Fruit fly (Drosophila melanogaster): Measurements from ENCODE around the gene CG31809.

Gene CG31809

DNA sequence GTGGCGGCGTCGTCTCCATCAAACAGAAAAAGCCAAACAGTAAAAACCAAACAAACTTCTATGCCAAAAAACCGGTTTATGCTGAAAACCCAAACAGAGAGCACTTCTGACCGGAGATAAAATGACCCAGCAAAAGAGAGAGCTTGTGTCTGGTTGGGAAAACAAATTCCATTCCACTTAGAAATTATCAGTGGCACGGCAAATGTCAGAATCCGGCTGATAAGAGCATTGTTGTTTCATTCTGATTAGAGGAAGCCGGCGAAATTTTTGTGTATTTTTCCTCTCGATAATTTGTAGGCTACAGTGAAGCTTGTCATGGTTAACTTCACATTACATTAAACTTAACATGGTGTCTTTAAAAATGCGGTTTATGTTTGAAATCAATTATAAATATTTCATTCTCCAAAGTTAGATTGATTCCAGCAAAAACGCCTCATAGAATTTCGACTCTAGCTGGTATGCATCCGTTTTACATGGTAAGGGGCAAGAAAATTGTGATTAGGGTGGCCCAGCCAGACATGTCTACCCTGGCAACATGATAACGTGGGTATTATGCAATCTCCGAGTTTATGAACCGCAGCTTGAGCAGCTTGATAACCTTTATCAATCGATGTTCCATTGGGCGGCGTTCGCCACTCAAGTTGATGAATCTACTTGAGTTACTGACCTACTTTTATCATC lies 41.0 kb downstream of the CG31809 start:
- TF ChIP-seq bab1 (GFP tag; optimal IDR thresholded peaks at IDR 0.05) = no peak
- no peak for TF ChIP-seq Mnt (GFP tag; optimal IDR thresholded peaks at IDR 0.05)
- TF ChIP-seq CG7101 (tag; optimal IDR thresholded peaks at IDR 0.05) = no peak
- no peak for TF ChIP-seq CG14711 (tag; optimal IDR thresholded peaks at IDR 0.05)
- TF ChIP-seq tj (GFP tag; optimal IDR thresholded peaks at IDR 0.05) = no peak
- no peak for TF ChIP-seq CG5204 (GFP tag; optimal IDR thresholded peaks at IDR 0.05)
- TF ChIP-seq CG11617 (GFP tag; optimal IDR thresholded peaks at IDR 0.05) = no peak
- no peak for TF ChIP-seq pad (GFP tag; optimal IDR thresholded peaks at IDR 0.05)
- no peak for TF ChIP-seq CG7045 (GFP tag; optimal IDR thresholded peaks at IDR 0.05)
- TF ChIP-seq Hr96 (GFP tag; optimal IDR thresholded peaks at IDR 0.05) = no peak
- no peak for TF ChIP-seq ovo (GFP tag; optimal IDR thresholded peaks at IDR 0.05)
- no peak for TF ChIP-seq CG1620 (GFP tag; optimal IDR thresholded peaks at IDR 0.05)
- TF ChIP-seq kay (GFP tag; ENCODE audit: borderline replicate concordance) = no peak
- TF ChIP-seq CG12768 (GFP tag; optimal IDR thresholded peaks at IDR 0.05) = no peak
- no peak for TF ChIP-seq toe (GFP tag; optimal IDR thresholded peaks at IDR 0.05)
- no peak for TF ChIP-seq CG33017 (tag; optimal IDR thresholded peaks at IDR 0.05)
- no peak for TF ChIP-seq Clk (GFP tag; optimal IDR thresholded peaks at IDR 0.05)
- TF ChIP-seq Crg-1 (GFP tag; optimal IDR thresholded peaks at IDR 0.05) = no peak

DNA sequence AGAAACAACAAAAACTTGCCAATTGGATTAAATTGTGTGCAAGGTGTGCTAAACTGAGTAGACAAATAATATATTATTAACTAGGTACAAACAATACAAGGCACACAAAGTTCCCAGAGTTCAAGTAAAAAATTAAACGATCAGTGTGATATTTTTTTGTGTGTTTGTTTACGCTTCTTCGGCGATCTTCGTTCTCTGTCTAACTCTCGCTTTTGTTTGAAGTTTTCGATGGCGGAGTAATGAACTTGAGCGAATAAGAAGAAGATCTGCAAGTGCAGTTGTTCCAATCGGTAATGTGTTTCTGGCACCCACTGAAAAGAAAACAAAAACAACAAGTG lies 41.8 kb downstream of the CG31809 start:
- TF ChIP-seq cnc (optimal IDR thresholded peaks at IDR 0.05) (no peak), tj (GFP tag; optimal IDR thresholded peaks at IDR 0.05) (peak; percentile 31)

DNA sequence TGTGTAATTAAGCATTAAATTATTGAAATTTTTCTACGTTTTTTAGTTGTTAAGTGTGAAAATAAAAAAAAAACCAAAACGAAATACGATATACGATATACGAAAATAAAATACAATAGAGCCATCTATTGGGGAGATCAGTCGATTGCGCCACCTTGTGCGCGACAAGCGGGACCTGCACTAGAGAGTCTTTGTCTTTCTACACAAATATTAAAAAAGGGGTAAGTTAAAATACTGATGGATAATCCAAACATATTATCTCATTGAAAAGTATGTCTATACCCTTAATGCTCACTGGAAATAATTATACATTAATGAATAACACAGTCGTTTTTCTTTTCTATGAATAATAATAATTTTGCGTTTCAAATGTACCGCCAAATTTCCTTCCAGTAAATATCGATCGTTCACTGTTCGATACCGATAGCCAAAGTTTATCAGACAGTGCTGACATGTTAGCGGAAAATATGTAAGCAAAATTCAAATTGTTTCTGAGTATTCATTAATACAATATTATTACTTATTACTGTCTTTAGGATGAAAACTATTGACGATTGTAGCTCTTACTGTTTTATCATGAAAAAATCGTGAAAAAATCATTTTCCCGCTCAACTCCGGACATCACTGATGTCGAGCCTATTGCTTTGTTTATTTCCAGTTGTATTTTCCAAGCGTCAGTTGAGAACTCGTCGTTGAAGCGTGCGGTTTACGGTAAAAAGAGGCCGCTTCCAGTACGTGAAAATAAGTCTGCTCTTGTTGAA lies 42.3 kb downstream of the CG31809 start, which contains the start of gene mdy:
Gene mdy (plus strand): TSS at position 672 of the 761 bp plus-strand sequence.
- TF ChIP-seq CG7045 (GFP tag; optimal IDR thresholded peaks at IDR 0.05) = no peak
- peak; percentile 92 for TF ChIP-seq kay (GFP tag; ENCODE audit: borderline replicate concordance)
- TF ChIP-seq CG5204 (GFP tag; optimal IDR thresholded peaks at IDR 0.05) = peak; percentile 70
- TF ChIP-seq Mnt (GFP tag; optimal IDR thresholded peaks at IDR 0.05) = peak; percentile 79
- TF ChIP-seq CG12768 (GFP tag; optimal IDR thresholded peaks at IDR 0.05) = no peak
- TF ChIP-seq CG7101 (tag; optimal IDR thresholded peaks at IDR 0.05) = peak; percentile 13
- TF ChIP-seq CG11617 (GFP tag; optimal IDR thresholded peaks at IDR 0.05) = peak; percentile 27
- TF ChIP-seq bab1 (GFP tag; optimal IDR thresholded peaks at IDR 0.05) = peak; percentile 65
- peak; percentile 28 for TF ChIP-seq toe (GFP tag; optimal IDR thresholded peaks at IDR 0.05)
- TF ChIP-seq cnc (optimal IDR thresholded peaks at IDR 0.05) = no peak
- peak; percentile 57 for TF ChIP-seq Hr96 (GFP tag; optimal IDR thresholded peaks at IDR 0.05)
- peak; percentile 64 for TF ChIP-seq pad (GFP tag; optimal IDR thresholded peaks at IDR 0.05)
- no peak for TF ChIP-seq Crg-1 (GFP tag; optimal IDR thresholded peaks at IDR 0.05)
- TF ChIP-seq tj (GFP tag; optimal IDR thresholded peaks at IDR 0.05) = no peak
- peak; percentile 35 for TF ChIP-seq CG1620 (GFP tag; optimal IDR thresholded peaks at IDR 0.05)
- TF ChIP-seq CG33017 (tag; optimal IDR thresholded peaks at IDR 0.05) = peak; percentile 13
- peak; percentile 1 for TF ChIP-seq cic (GFP tag; optimal IDR thresholded peaks at IDR 0.05)
- TF ChIP-seq ovo (GFP tag; optimal IDR thresholded peaks at IDR 0.05) = peak; percentile 25
- TF ChIP-seq CG14711 (tag; optimal IDR thresholded peaks at IDR 0.05) = peak; percentile 27
- TF ChIP-seq Clk (GFP tag; optimal IDR thresholded peaks at IDR 0.05) = no peak

DNA sequence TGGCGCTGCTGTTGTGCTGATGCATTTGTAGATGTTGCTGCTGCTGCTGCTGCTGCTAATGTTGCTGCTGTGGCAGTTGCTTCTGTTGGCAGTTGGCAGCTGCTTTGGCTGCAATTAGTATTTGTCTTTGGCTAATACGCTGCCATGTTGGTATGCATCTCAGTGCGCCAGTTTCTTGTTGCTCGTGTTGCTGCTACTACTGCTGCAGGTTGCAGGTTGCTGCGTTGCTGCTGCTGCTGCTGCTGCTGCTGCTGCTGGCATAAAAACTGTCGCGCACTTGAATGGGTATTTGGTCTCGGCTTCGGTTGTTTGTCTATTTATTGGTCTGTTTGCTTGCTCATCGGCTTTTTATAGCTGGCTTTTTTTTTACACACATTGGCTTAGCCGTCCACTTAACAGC lies 49.8 kb downstream of the CG31809 start:
- TF ChIP-seq Crg-1 (GFP tag; optimal IDR thresholded peaks at IDR 0.05) (no peak), CG5204 (GFP tag; optimal IDR thresholded peaks at IDR 0.05) (no peak), CG1620 (GFP tag; optimal IDR thresholded peaks at IDR 0.05) (no peak), CG14711 (tag; optimal IDR thresholded peaks at IDR 0.05) (no peak), pad (GFP tag; optimal IDR thresholded peaks at IDR 0.05) (no peak), ovo (GFP tag; optimal IDR thresholded peaks at IDR 0.05) (no peak), Hr96 (GFP tag; optimal IDR thresholded peaks at IDR 0.05) (no peak), bab1 (GFP tag; optimal IDR thresholded peaks at IDR 0.05) (no peak)

DNA sequence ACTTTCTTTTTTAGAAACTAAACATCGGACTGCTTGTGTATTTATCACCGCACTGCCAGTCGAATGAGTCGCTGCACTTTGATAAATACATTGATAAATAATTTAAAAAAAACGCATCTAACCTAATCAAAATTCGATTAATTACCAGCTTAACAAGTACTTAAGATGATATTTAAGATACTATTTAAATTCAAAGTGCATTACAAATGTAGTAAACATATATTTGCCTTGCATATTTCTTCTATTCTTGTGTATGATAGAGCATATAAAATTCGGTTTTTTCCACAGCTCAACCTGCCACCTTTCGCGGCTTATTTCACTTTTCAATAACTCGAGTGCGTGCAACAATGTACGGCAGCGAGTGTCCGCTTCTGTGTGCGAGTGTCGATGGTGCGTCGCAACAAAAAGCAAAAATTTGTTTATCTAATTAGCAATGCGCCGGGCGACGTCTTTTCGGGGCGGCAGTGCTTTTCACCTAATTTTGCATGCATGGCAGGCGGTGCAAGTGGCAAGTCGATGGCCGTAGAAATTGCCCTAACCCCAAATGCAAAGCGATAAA lies 54.1 kb downstream of the CG31809 start, which contains the start of gene CG13272:
Gene CG13272 (plus strand): TSS at position 509 of the 559 bp plus-strand sequence.
- TF ChIP-seq CG14711 (tag; optimal IDR thresholded peaks at IDR 0.05) = no peak
- TF ChIP-seq cnc (optimal IDR thresholded peaks at IDR 0.05) = no peak
- TF ChIP-seq CG5204 (GFP tag; optimal IDR thresholded peaks at IDR 0.05) = no peak
- TF ChIP-seq CG33017 (tag; optimal IDR thresholded peaks at IDR 0.05) = no peak
- no peak for TF ChIP-seq CG1620 (GFP tag; optimal IDR thresholded peaks at IDR 0.05)
- no peak for TF ChIP-seq ovo (GFP tag; optimal IDR thresholded peaks at IDR 0.05)
- no peak for TF ChIP-seq kay (GFP tag; ENCODE audit: borderline replicate concordance)
- TF ChIP-seq CG11617 (GFP tag; optimal IDR thresholded peaks at IDR 0.05) = no peak
- TF ChIP-seq CG12768 (GFP tag; optimal IDR thresholded peaks at IDR 0.05) = no peak

DNA sequence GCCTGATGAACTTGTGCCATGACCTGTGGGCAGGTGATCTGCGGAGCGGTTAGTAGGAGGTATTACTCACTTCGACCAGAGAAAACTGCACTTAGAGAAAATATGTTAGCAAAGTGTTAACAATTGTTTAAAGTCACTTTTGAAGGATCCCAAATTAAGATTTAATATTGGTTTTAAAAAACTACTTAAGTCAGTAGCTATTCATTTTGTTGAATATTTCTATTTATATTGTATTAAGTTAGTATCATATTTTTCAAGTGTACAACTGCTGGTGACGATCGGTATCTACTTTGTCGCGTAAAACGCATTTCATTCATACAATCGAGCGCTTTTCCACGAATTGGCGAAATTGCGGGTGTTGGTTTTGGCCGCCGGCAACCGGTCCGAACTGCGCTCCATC lies 54.9 kb downstream of the CG31809 start:
- TF ChIP-seq CG1620 (GFP tag; optimal IDR thresholded peaks at IDR 0.05) (no peak), pad (GFP tag; optimal IDR thresholded peaks at IDR 0.05) (no peak), Hr96 (GFP tag; optimal IDR thresholded peaks at IDR 0.05) (no peak), Clk (GFP tag; optimal IDR thresholded peaks at IDR 0.05) (no peak), Crg-1 (GFP tag; optimal IDR thresholded peaks at IDR 0.05) (no peak), toe (GFP tag; optimal IDR thresholded peaks at IDR 0.05) (no peak), kay (GFP tag; ENCODE audit: borderline replicate concordance) (no peak), CG12768 (GFP tag; optimal IDR thresholded peaks at IDR 0.05) (no peak), ovo (GFP tag; optimal IDR thresholded peaks at IDR 0.05) (no peak), CG14711 (tag; optimal IDR thresholded peaks at IDR 0.05) (no peak), tj (GFP tag; optimal IDR thresholded peaks at IDR 0.05) (no peak), cnc (optimal IDR thresholded peaks at IDR 0.05) (no peak), CG7045 (GFP tag; optimal IDR thresholded peaks at IDR 0.05) (no peak), CG5204 (GFP tag; optimal IDR thresholded peaks at IDR 0.05) (no peak), Mnt (GFP tag; optimal IDR thresholded peaks at IDR 0.05) (no peak), CG7101 (tag; optimal IDR thresholded peaks at IDR 0.05) (no peak), bab1 (GFP tag; optimal IDR thresholded peaks at IDR 0.05) (no peak), cic (GFP tag; optimal IDR thresholded peaks at IDR 0.05) (no peak), CG33017 (tag; optimal IDR thresholded peaks at IDR 0.05) (no peak)
